Fruit fly (Drosophila melanogaster): Measurements from ENCODE around the gene exd.
A peak's percentile ranks its signal among the peaks of the same experiment; 100 is the strongest.

Gene exd

DNA sequence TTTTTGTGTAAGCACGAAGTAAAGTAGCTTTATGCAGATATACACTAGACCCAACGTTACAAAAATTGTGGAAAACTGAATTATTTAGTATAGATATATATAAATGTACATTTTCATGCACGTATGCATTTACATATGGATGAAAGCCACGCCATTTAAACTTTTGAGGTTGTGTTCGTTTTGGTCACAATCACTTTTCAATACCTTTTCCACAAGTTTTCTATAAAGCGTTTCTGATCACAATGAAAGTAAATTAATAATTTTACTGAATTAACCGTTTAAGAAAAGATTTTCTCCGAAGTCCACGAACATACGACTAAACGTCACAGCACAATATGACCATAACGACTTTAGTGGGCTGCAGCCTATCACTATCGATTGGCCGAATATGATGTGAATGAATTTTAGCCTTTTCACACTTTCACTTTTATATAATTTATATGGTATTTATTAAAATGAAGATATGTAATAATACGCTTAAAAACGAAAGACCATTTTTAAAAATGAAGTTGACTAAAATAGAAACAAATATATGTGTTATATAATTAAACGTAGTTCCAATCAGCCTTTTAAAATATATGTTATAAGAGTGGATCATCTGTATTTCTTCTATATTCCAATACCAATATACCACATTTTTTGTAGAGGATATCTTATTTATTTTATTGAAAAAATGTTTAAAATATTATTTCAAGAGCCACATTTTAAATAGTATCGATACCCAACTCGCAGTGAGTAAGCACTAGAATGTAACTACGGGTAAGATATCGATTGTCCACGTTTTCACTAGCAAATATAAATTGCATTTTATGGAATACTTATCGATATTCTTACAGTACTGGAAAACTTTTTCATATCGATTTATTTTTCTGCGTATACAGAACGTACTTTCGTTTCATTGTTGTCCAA is at the start of gene exd, which contains the start of the genes CG46312 and eIF5 (continued):
- TF ChIP-seq bsh (GFP tag; optimal IDR thresholded peaks at IDR 0.05) (no peak), CG16813 (GFP tag; IDR thresholded peaks at IDR 0.05; ENCODE audit: partially characterized antibody) (peak; percentile 78), run (tag; optimal IDR thresholded peaks at IDR 0.05) (no peak), CG12236 (GFP tag; optimal IDR thresholded peaks at IDR 0.05) (no peak), az2 (GFP tag; optimal IDR thresholded peaks at IDR 0.05) (no peak), HLH4C (GFP tag; IDR thresholded peaks at IDR 0.05; ENCODE audit: partially characterized antibody) (peak; percentile 86), D19B (GFP tag; optimal IDR thresholded peaks at IDR 0.05) (no peak), H2.0 (GFP tag; IDR thresholded peaks at IDR 0.05) (no peak), Atf3 (GFP tag; optimal IDR thresholded peaks at IDR 0.05) (no peak), Dp (GFP tag; optimal IDR thresholded peaks at IDR 0.05) (peak; percentile 17), Max (GFP tag; optimal IDR thresholded peaks at IDR 0.05) (no peak), Deaf1 (tag; optimal IDR thresholded peaks at IDR 0.05) (no peak), Taf1 (GFP tag; IDR thresholded peaks at IDR 0.05) (no peak), Fer3 (tag; optimal IDR thresholded peaks at IDR 0.05) (no peak), hbn (GFP tag; IDR thresholded peaks at IDR 0.05; ENCODE audit: partially characterized antibody) (peak; percentile 61), Nf-YA (GFP tag; IDR thresholded peaks at IDR 0.05) (no peak), CG8924 (tag; optimal IDR thresholded peaks at IDR 0.05) (peak; percentile 14), gce (GFP tag; IDR thresholded peaks at IDR 0.05) (no peak), CG13894 (tag; optimal IDR thresholded peaks at IDR 0.05) (no peak), CG32772 (GFP tag; IDR thresholded peaks at IDR 0.05) (no peak), eve (GFP tag; optimal IDR thresholded peaks at IDR 0.05) (no peak), Med (GFP tag) (peak; percentile 13), HmgZ (tag; optimal IDR thresholded peaks at IDR 0.05) (no peak), schlank (tag; optimal IDR thresholded peaks at IDR 0.05) (no peak), jigr1 (GFP tag; IDR thresholded peaks at IDR 0.05) (no peak), CG15479 (GFP tag; optimal IDR thresholded peaks at IDR 0.05) (no peak), CG4328 (GFP tag; optimal IDR thresholded peaks at IDR 0.05) (no peak), CG16779 (GFP tag; IDR thresholded peaks at IDR 0.05) (no peak), CG6765 (GFP tag; optimal IDR thresholded peaks at IDR 0.05) (no peak), CG3163 (GFP tag; optimal IDR thresholded peaks at IDR 0.05) (no peak), dan (GFP tag; IDR thresholded peaks at IDR 0.05) (no peak), hb (GFP tag; IDR thresholded peaks at IDR 0.05; ENCODE audit: partially characterized antibody) (peak; percentile 79), stc (GFP tag; IDR thresholded peaks at IDR 0.05) (no peak), CG18764 (GFP tag; optimal IDR thresholded peaks at IDR 0.05) (no peak), croc (GFP tag; conservative IDR thresholded peaks at IDR 0.05) (no peak), sd (tag; optimal IDR thresholded peaks at IDR 0.05) (no peak), CG14710 (tag; optimal IDR thresholded peaks at IDR 0.05) (peak; percentile 97), row (GFP tag; IDR thresholded peaks at IDR 0.05) (peak; percentile 47), CG14014 (GFP tag; IDR thresholded peaks at IDR 0.05) (no peak), gcm2 (GFP tag; optimal IDR thresholded peaks at IDR 0.05) (no peak), CG34224 (GFP tag; IDR thresholded peaks at IDR 0.05; ENCODE audit: partially characterized antibody) (peak; percentile 76), lab (GFP tag; optimal IDR thresholded peaks at IDR 0.05) (no peak), crp (GFP tag; optimal IDR thresholded peaks at IDR 0.05) (no peak), Doc3 (GFP tag; IDR thresholded peaks at IDR 0.05; ENCODE audit: partially characterized antibody) (0 out of 3 replicates have a peak, but pooled peaks have one; percentile 60), crol (GFP tag; IDR thresholded peaks at IDR 0.05) (no peak), scrt (GFP tag; optimal IDR thresholded peaks at IDR 0.05) (no peak), GATAe (GFP tag; conservative IDR thresholded peaks at IDR 0.05) (no peak), fru (optimal IDR thresholded peaks at IDR 0.05) (no peak), ro (GFP tag; IDR thresholded peaks at IDR 0.05) (no peak)

Measured in whole organism, embryonic.